Fruit fly (Drosophila melanogaster) whole organism, prepupa: ENCODE data around the gene CG11583.

Experiments used
- Blimp-1 ChIP-seq: fragments of 200-800 bp; sonication (Bioruptor generic); optimal IDR thresholded peaks from 3 replicates; lab custom pipeline; 2017; ENCODE audit warnings: missing biosample characterization, missing genetic modification characterization, mild to moderate bottlenecking, moderate library complexity, missing genetic modification reagents
- CG10631 ChIP-seq: fragments of 200-800 bp; sonication (Bioruptor generic); optimal IDR thresholded peaks from 2 replicates; lab custom pipeline; 2016; ENCODE audit warnings: missing biosample characterization, missing genetic modification characterization
- CG11294 ChIP-seq: fragments of 200-800 bp; sonication (Bioruptor generic); IDR thresholded peaks from 2 replicates; pipeline ENCODE4 v1.3.6; 2022; ENCODE audit warnings: missing biosample characterization, missing genetic modification characterization
- CG11762 ChIP-seq: fragments of 200-800 bp; sonication (Bioruptor generic); optimal IDR thresholded peaks from 3 replicates; lab custom pipeline; 2016; ENCODE audit warnings: missing biosample characterization, missing genetic modification characterization; ENCODE audit not compliant: insufficient read depth
- CG11902 ChIP-seq: fragments of 200-800 bp; sonication (Bioruptor generic); optimal IDR thresholded peaks from 3 replicates; lab custom pipeline; 2016; ENCODE audit warnings: missing biosample characterization, missing genetic modification characterization
- CG15336 ChIP-seq: fragments of 200-800 bp; sonication (Bioruptor generic); IDR thresholded peaks from 2 replicates; pipeline ENCODE4 v1.3.6; 2022; ENCODE audit warnings: missing biosample characterization, missing genetic modification characterization
- CG1621 ChIP-seq: fragments of 200-800 bp; sonication (Bioruptor generic); optimal IDR thresholded peaks from 3 replicates; lab custom pipeline; 2018; ENCODE audit warnings: missing biosample characterization, mild to moderate bottlenecking, missing genetic modification characterization
- CG3032 ChIP-seq: fragments of 200-800 bp; optimal IDR thresholded peaks from 2 replicates; lab custom pipeline; 2019; ENCODE audit warnings: missing biosample characterization, mild to moderate bottlenecking, missing genetic modification characterization, moderate library complexity
- CG31627 ChIP-seq: fragments of 200-800 bp; sonication (Bioruptor generic); optimal IDR thresholded peaks from 3 replicates; lab custom pipeline; 2016; ENCODE audit warnings: missing biosample characterization, missing genetic modification characterization
- CG34406 ChIP-seq: fragments of 200-800 bp; sonication (Bioruptor generic); optimal IDR thresholded peaks from 3 replicates; lab custom pipeline; 2016; ENCODE audit warnings: missing biosample characterization, missing genetic modification characterization
- CG6163 ChIP-seq: fragments of 200-800 bp; sonication (Bioruptor generic); IDR thresholded peaks from 3 replicates; pipeline ENCODE4 v1.3.6; 2022; ENCODE audit warnings: missing biosample characterization, missing genetic modification characterization
- CG6276 ChIP-seq: fragments of 200-800 bp; sonication (Bioruptor generic); optimal IDR thresholded peaks from 2 replicates; lab custom pipeline; 2017; ENCODE audit warnings: missing biosample characterization, mild to moderate bottlenecking, missing genetic modification characterization
- CG6792 ChIP-seq: fragments of 200-800 bp; sonication (Bioruptor generic); optimal IDR thresholded peaks from 3 replicates; lab custom pipeline; 2016; ENCODE audit warnings: missing biosample characterization, missing genetic modification characterization
- CG6854 ChIP-seq: fragments of 200-800 bp; sonication (Bioruptor generic); optimal IDR thresholded peaks from 2 replicates; lab custom pipeline; 2017; ENCODE audit warnings: missing biosample characterization, mild to moderate bottlenecking, missing genetic modification characterization
- CG8119 ChIP-seq: fragments of 200-800 bp; sonication (Bioruptor generic); IDR thresholded peaks from 3 replicates; pipeline ENCODE4 v1.3.6; 2022; ENCODE audit warnings: missing biosample characterization, missing genetic modification characterization
- CG8319 ChIP-seq: fragments of 200-800 bp; sonication (Bioruptor generic); optimal IDR thresholded peaks from 3 replicates; lab custom pipeline; 2016; ENCODE audit warnings: missing biosample characterization, missing genetic modification characterization
- CG9139 ChIP-seq: fragments of 200-800 bp; sonication (Bioruptor generic); optimal IDR thresholded peaks from 3 replicates; lab custom pipeline; 2017; ENCODE audit warnings: missing biosample characterization, mild to moderate bottlenecking, missing genetic modification characterization
- Eip75B ChIP-seq: fragments of 200-800 bp; sonication (Bioruptor generic); optimal IDR thresholded peaks from 3 replicates; lab custom pipeline; 2016; ENCODE audit warnings: missing biosample characterization, missing genetic modification characterization
- Ets21C ChIP-seq: fragments of 200-800 bp; sonication (Bioruptor generic); optimal IDR thresholded peaks from 3 replicates; lab custom pipeline; 2016; ENCODE audit warnings: missing biosample characterization, missing genetic modification characterization
- Ets96B ChIP-seq: fragments of 200-800 bp; optimal IDR thresholded peaks from 2 replicates; lab custom pipeline; 2019; ENCODE audit warnings: missing biosample characterization, mild to moderate bottlenecking, missing genetic modification characterization, moderate library complexity
- Gug ChIP-seq: fragments of 200-800 bp; sonication (Bioruptor generic); IDR thresholded peaks from 2 replicates; pipeline ENCODE4 v1.3.6; 2022; ENCODE audit warnings: missing biosample characterization, missing genetic modification characterization
- Hr39 ChIP-seq: fragments of 200-800 bp; sonication (Bioruptor generic); optimal IDR thresholded peaks from 2 replicates; lab custom pipeline; 2016; ENCODE audit warnings: missing biosample characterization, missing genetic modification characterization
- Hr4 ChIP-seq: fragments of 200-800 bp; sonication (Bioruptor generic); optimal IDR thresholded peaks from 3 replicates; lab custom pipeline; 2016; ENCODE audit warnings: missing biosample characterization, missing genetic modification characterization
- Lpt ChIP-seq: fragments of 200-800 bp; sonication (Bioruptor generic); optimal IDR thresholded peaks from 3 replicates; lab custom pipeline; 2016; ENCODE audit warnings: missing biosample characterization, missing genetic modification characterization
- Smox ChIP-seq: fragments of 200-800 bp; sonication (Bioruptor generic); optimal IDR thresholded peaks from 3 replicates; lab custom pipeline; 2016; ENCODE audit warnings: missing biosample characterization, missing genetic modification characterization
- Sox102F ChIP-seq: fragments of 200-800 bp; sonication (Bioruptor generic); optimal IDR thresholded peaks from 2 replicates; lab custom pipeline; 2016; ENCODE audit warnings: missing biosample characterization, mild to moderate bottlenecking, missing genetic modification characterization
- Sox15 ChIP-seq: fragments of 200-800 bp; sonication (Bioruptor generic); optimal IDR thresholded peaks from 3 replicates; lab custom pipeline; 2016; ENCODE audit warnings: missing biosample characterization, missing genetic modification characterization
- achi ChIP-seq: fragments of 200-800 bp; sonication (Bioruptor generic); optimal IDR thresholded peaks from 3 replicates; lab custom pipeline; 2016; ENCODE audit warnings: missing biosample characterization, missing genetic modification characterization
- dsx ChIP-seq: fragments of 200-800 bp; optimal IDR thresholded peaks from 3 replicates; lab custom pipeline; 2019; ENCODE audit warnings: missing biosample characterization, mild to moderate bottlenecking, missing genetic modification characterization, moderate library complexity; ENCODE audit not compliant: poor library complexity, severe bottlenecking
- eg ChIP-seq: fragments of 200-800 bp; sonication (Bioruptor generic); IDR thresholded peaks from 3 replicates; pipeline ENCODE4 v1.3.6; 2022; ENCODE audit warnings: missing biosample characterization, missing genetic modification characterization
- esn ChIP-seq: fragments of 200-800 bp; sonication (Bioruptor generic); optimal IDR thresholded peaks from 2 replicates; lab custom pipeline; 2016; ENCODE audit warnings: missing biosample characterization, mild to moderate bottlenecking, missing genetic modification characterization, moderate library complexity
- fd59A ChIP-seq: fragments of 200-800 bp; sonication (Bioruptor generic); optimal IDR thresholded peaks from 2 replicates; lab custom pipeline; 2017; ENCODE audit warnings: missing biosample characterization, mild to moderate bottlenecking, missing genetic modification characterization, missing genetic modification reagents
- lz ChIP-seq: fragments of 200-800 bp; sonication (Bioruptor generic); optimal IDR thresholded peaks from 3 replicates; lab custom pipeline; 2016; ENCODE audit warnings: missing biosample characterization, missing genetic modification characterization
- net ChIP-seq: fragments of 200-800 bp; sonication (Bioruptor generic); optimal IDR thresholded peaks from 3 replicates; lab custom pipeline; 2016; ENCODE audit warnings: missing biosample characterization, missing genetic modification characterization
- salr ChIP-seq, 2 experiments: fragments of 200-800 bp; sonication (Bioruptor generic); optimal IDR thresholded peaks; 3 replicates each; lab custom pipeline; 2016 to 2018; ENCODE audit warnings: missing biosample characterization in 2 of 2, missing genetic modification characterization in 2 of 2, mild to moderate bottlenecking in 1 of 2
- spab ChIP-seq: fragments of 200-800 bp; sonication (Bioruptor generic); optimal IDR thresholded peaks from 2 replicates; lab custom pipeline; 2017; ENCODE audit warnings: missing biosample characterization, mild to moderate bottlenecking, missing genetic modification characterization, missing genetic modification reagents
- topi ChIP-seq: fragments of 200-800 bp; sonication (Bioruptor generic); optimal IDR thresholded peaks from 3 replicates; lab custom pipeline; 2016; ENCODE audit warnings: missing biosample characterization, missing genetic modification characterization
- vri ChIP-seq: fragments of 200-800 bp; sonication (Bioruptor generic); optimal IDR thresholded peaks from 3 replicates; lab custom pipeline; 2016; ENCODE audit warnings: missing biosample characterization, mild to moderate bottlenecking, missing genetic modification characterization

The CG11583 gene

dm6 chr3L:4252862-4253610 is 29.6 kb downstream of the CG11583 start (continued):
- TF ChIP-seq CG6163 (GFP tag; lab: Robert Waterston, UW): peak; percentile 33; the same call in 1 of the 3 replicates
- TF ChIP-seq CG15336: no peak
- peak; percentile 30 for TF ChIP-seq net (GFP tag; lab: Kevin White, UChicago)
- TF ChIP-seq Eip75B (GFP tag; lab: Kevin White, UChicago): no peak
- no peak for TF ChIP-seq CG3032 (tag; lab: Kevin White, UChicago)
- TF ChIP-seq CG11762: no peak
- TF ChIP-seq Sox102F: no peak
- no peak for TF ChIP-seq Sox15
- peak; percentile 69 for TF ChIP-seq vri
- TF ChIP-seq, all 60 proteins: peak for 18

- no peak for TF ChIP-seq Blimp-1
- no peak for TF ChIP-seq CG8319 (GFP tag; lab: Kevin White, UChicago)
- TF ChIP-seq CG6163 (GFP tag; lab: Robert Waterston, UW): peak; percentile 53
- no peak for TF ChIP-seq CG1621
- no peak for TF ChIP-seq Ets96B (tag; lab: Kevin White, UChicago)
- TF ChIP-seq salr (GFP tag; optimal IDR thresholded peaks at IDR 0.05; lab: Kevin White, UChicago): no peak
- peak; percentile 33 for TF ChIP-seq esn (GFP tag; lab: Kevin White, UChicago)
- TF ChIP-seq dsx (GFP tag; lab: Kevin White, UChicago): peak; percentile 25
- no peak for TF ChIP-seq Hr4
Observed at dm6 chr3L:4252121-4252861, 30.3 kb downstream of the CG11583 start.

dm6 chr3L:4242428-4242827 is 40.2 kb downstream of the CG11583 start, which contains the start of gene pav:
Gene pav (plus strand): TSS chr3L:4242734.
- peak; percentile 13 for TF ChIP-seq lz
- peak; percentile 63 for TF ChIP-seq CG15336
- peak; percentile 54 for TF ChIP-seq esn (GFP tag; lab: Kevin White, UChicago)
- no peak for TF ChIP-seq CG1621
- TF ChIP-seq CG3032 (tag; lab: Kevin White, UChicago): peak; percentile 48
- TF ChIP-seq eg (GFP tag; lab: Robert Waterston, UW): peak; percentile 74
- 0 out of 3 replicates have a peak, but pooled peaks have one; percentile 48 for TF ChIP-seq CG6163 (GFP tag; lab: Robert Waterston, UW)
- peak; percentile 35; the same call in 2 of the 3 replicates for TF ChIP-seq CG8119
- TF ChIP-seq Sox15: no peak
- TF ChIP-seq CG31627 (GFP tag; lab: Kevin White, UChicago): no peak
- TF ChIP-seq Ets96B (tag; lab: Kevin White, UChicago): no peak
- TF ChIP-seq CG11762: no peak

- TF ChIP-seq eg (GFP tag; lab: Robert Waterston, UW) (peak; percentile 94), achi (peak; percentile 93), CG3032 (tag; lab: Kevin White, UChicago) (peak; percentile 98), CG34406 (peak; percentile 93), CG10631 (GFP tag; lab: Kevin White, UChicago) (peak; percentile 92), Ets21C (peak; percentile 89), fd59A (peak; percentile 93), esn (GFP tag; lab: Kevin White, UChicago) (peak; percentile 96), CG11294 (GFP tag; lab: Robert Waterston, UW) (peak; percentile 87), Sox15 (peak; percentile 92), Gug (GFP tag; lab: Robert Waterston, UW) (peak; percentile 92), Hr39 (peak; percentile 95), CG8319 (GFP tag; lab: Kevin White, UChicago) (peak; percentile 86), CG11902 (GFP tag; lab: Kevin White, UChicago) (peak; percentile 88), CG9139 (peak; percentile 89), CG6792 (GFP tag; lab: Kevin White, UChicago) (peak; percentile 89), salr (GFP tag; optimal IDR thresholded peaks at IDR 0.05; lab: Kevin White, UChicago) (peak; percentile 89 to 97), CG6276 (GFP tag; lab: Kevin White, UChicago) (peak; percentile 97), CG6163 (GFP tag; lab: Robert Waterston, UW) (peak; percentile 95), vri (peak; percentile 95), CG11762 (peak; percentile 90), CG6854 (GFP tag; lab: Kevin White, UChicago) (peak; percentile 91), Lpt (GFP tag; lab: Kevin White, UChicago) (peak; percentile 93), Smox (GFP tag; lab: Kevin White, UChicago) (peak; percentile 89), Blimp-1 (peak; percentile 85), Eip75B (GFP tag; lab: Kevin White, UChicago) (peak; percentile 95), topi (peak; percentile 94), spab (peak; percentile 88)
Observed at dm6 chr3L:4239442-4240322, 42.9 kb downstream of the CG11583 start, which contains the start of gene Sqor. Gene Sqor (plus strand): TSS chr3L:4240173.
